Worm (Caenorhabditis elegans) whole organism, L4/young adult: ENCODE measurements around the gene kin-20.

Source experiments
- W03F9.2 ChIP-seq: fragments of 150-350 bp; optimal IDR thresholded peaks from 2 replicates; lab custom pipeline; 2014; ENCODE audit warnings: missing biosample characterization, missing genetic modification characterization
- dao-5 ChIP-seq: sonication (generic microtip); optimal IDR thresholded peaks from 2 replicates; lab custom pipeline; 2016; ENCODE audit warnings: missing genotype, missing genetic modification characterization, moderate library complexity, missing compliant biosample characterization
- him-1 ChIP-seq: sonication (generic microtip); optimal IDR thresholded peaks from 2 replicates; lab custom pipeline; 2016; ENCODE audit warnings: missing genotype, missing genetic modification reagents, missing genetic modification characterization, missing compliant biosample characterization

The kin-20 gene

DNA sequence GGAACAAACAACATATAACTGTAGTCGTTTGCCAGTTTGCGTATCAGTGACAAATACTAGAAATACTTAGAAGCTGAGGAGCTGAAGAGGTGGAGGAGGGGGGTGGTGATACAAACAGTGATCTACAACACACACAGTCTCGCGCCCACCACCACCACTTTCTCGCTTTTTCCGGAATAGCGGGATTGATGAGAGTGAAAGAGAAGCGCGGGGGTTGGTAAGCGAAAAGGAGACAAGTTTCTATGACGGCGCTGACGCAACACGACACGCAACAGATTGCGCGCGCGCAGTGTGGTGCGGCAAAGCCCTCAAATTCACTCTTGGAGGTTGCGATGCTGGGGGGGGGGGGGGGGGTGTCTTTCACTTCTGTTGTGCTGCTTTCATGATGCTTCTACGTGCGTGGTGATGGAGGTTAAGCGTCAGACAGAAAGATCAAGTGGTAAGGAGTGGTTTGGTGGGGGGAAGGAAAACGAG, at the start of gene kin-20:
Gene kin-20 (minus strand): TSS at position 51 of the 474 bp plus-strand sequence.
- TF ChIP-seq W03F9.2 (tag; lab: Kevin White, UChicago) (no peak), dao-5 (tag; lab: Kevin White, UChicago) (no peak), him-1 (tag; lab: Kevin White, UChicago) (no peak)

DNA sequence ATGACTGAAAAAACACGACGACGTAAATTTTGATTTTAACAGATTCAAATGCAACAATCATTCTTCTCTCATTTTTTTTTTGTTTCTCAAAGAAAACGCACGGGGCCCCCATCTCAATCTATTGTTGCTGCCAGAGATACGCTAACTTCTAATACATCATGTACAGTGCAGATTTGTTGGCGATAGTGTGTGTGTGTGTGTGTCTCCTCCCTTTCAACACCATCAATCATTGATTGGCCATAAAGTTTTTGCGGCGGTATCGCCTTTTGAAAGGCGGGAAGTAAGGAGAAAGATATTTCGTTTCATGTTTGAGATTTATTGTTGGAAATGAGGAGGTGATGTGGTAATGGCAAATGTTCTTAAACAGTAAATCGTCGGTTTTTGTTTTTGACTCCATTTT, 49.7 kb upstream of the kin-20 start:
- TF ChIP-seq dao-5 (tag; lab: Kevin White, UChicago) (no peak), him-1 (tag; lab: Kevin White, UChicago) (no peak), W03F9.2 (tag; lab: Kevin White, UChicago) (no peak)

- TF ChIP-seq W03F9.2 (tag; lab: Kevin White, UChicago), result no peak
- no peak for TF ChIP-seq dao-5 (tag; lab: Kevin White, UChicago)
- no peak for TF ChIP-seq him-1 (tag; lab: Kevin White, UChicago)
These were observed 48.1 kb upstream of the kin-20 start, which contains the start of gene Y15E3A.3 for ce11 chrX:15325709-15326108. TSS of gene Y15E3A.3 (minus strand) at chrX:15325809.

DNA sequence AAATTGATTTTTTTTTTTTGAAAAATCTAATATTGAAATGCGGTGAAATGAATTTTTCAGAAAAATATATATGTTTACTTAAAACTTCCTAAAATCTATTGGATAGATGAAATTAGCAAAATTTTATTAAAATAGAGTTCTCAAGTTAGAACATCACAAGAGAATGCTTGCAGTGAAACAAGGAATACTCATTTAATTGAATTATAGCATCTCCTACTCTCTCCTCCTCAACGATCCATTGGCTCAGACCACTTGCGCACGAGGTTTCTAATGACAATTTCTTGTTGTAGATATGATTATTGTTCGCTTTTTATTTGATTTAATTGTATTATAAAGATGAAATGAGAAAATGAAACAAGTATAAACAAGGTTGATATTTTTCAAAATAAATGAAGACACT, 44.2 kb upstream of the kin-20 start:
- no peak for TF ChIP-seq dao-5 (tag; lab: Kevin White, UChicago)
- no peak for TF ChIP-seq W03F9.2 (tag; lab: Kevin White, UChicago)
- TF ChIP-seq him-1 (tag; lab: Kevin White, UChicago), result no peak

DNA sequence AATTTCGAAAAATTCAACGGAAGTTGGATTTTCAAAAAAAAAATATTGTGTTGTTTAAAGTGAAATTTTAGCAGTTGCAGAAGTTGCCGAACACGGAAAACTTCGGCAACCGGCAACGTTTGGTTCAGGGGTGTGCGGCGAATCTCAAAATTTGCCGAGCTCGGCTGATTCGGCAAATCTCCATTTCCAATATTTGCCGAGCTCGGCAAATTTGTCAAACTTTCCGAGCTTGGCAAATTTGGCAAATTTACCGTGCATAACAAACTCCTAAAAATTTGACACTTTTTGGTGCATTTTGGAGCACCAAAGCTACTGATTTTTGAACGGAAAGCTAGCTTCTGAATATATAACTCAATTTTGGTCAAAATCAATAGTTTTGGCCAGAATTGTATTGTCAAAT, 43.7 kb upstream of the kin-20 start:
- no peak for TF ChIP-seq W03F9.2 (tag; lab: Kevin White, UChicago)
- TF ChIP-seq him-1 (tag; lab: Kevin White, UChicago), result no peak
- no peak for TF ChIP-seq dao-5 (tag; lab: Kevin White, UChicago)

ce11 chrX:15317146-15317545, 39.6 kb upstream of the kin-20 start, which contains the start of gene glb-28:
TSS of gene glb-28 (minus strand) at chrX:15317246.
- TF ChIP-seq W03F9.2 (tag; lab: Kevin White, UChicago), result no peak
- TF ChIP-seq him-1 (tag; lab: Kevin White, UChicago), result no peak
- TF ChIP-seq dao-5 (tag; lab: Kevin White, UChicago), result no peak

DNA sequence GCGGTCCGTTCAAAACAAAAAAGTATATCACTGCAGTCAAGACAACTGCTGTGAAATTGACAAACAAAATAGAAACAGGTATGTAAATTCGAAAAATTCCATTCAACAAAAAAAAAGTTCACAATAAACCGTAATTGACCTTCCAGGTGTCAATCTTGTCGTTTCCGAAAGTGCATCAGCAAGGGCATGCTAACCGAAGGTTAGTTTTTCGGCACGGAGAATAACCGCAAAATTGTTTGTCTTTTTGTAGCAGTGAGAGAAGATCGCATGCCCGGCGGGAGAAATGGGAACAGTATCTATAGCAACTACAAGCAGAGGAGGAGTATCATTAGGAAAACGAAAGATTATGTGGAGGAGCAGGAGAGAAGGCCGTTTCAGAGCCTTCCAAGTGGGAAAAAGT, 35.1 kb upstream of the kin-20 start:
- no peak for TF ChIP-seq dao-5 (tag; lab: Kevin White, UChicago)
- TF ChIP-seq him-1 (tag; lab: Kevin White, UChicago), result no peak
- no peak for TF ChIP-seq W03F9.2 (tag; lab: Kevin White, UChicago)

DNA sequence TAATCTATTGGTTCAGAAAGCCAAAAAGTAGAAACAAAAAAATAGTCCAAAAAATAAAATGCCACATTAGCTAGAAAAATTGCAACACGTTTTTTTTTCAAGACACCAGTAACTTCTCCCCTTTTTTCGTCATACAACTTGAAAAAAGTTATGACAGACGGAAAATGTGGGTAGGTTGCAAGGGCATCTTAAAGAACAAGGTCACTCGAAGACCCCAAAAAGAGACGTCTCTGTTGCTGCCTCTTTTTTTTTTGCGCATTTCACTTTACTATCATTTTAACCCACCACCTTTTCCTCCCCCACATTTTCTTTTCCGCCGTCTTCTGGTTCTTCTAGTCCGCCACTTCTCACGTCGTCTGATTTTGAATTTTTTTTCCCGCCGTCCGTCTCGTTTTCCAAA, 34.5 kb upstream of the kin-20 start:
- no peak for TF ChIP-seq him-1 (tag; lab: Kevin White, UChicago)
- no peak for TF ChIP-seq dao-5 (tag; lab: Kevin White, UChicago)
- TF ChIP-seq W03F9.2 (tag; lab: Kevin White, UChicago), result no peak

ce11 chrX:15310986-15311385, 33.4 kb upstream of the kin-20 start:
- TF ChIP-seq W03F9.2 (tag; lab: Kevin White, UChicago), result no peak
- no peak for TF ChIP-seq him-1 (tag; lab: Kevin White, UChicago)
- no peak for TF ChIP-seq dao-5 (tag; lab: Kevin White, UChicago)

- no peak for TF ChIP-seq W03F9.2 (tag; lab: Kevin White, UChicago)
- no peak for TF ChIP-seq him-1 (tag; lab: Kevin White, UChicago)
- no peak for TF ChIP-seq dao-5 (tag; lab: Kevin White, UChicago)
These were observed 32.8 kb upstream of the kin-20 start for ce11 chrX:15310330-15310776.

ce11 chrX:15309138-15309537, 31.6 kb upstream of the kin-20 start, which contains the start of gene nhr-91:
TSS of gene nhr-91 (plus strand) at chrX:15309369.
- TF ChIP-seq dao-5 (tag; lab: Kevin White, UChicago), result no peak
- TF ChIP-seq him-1 (tag; lab: Kevin White, UChicago), result no peak
- TF ChIP-seq W03F9.2 (tag; lab: Kevin White, UChicago), result no peak

- TF ChIP-seq him-1 (tag; lab: Kevin White, UChicago) (no peak), W03F9.2 (tag; lab: Kevin White, UChicago) (no peak), dao-5 (tag; lab: Kevin White, UChicago) (no peak)
These were observed 31.1 kb upstream of the kin-20 start for ce11 chrX:15308685-15309084.

DNA sequence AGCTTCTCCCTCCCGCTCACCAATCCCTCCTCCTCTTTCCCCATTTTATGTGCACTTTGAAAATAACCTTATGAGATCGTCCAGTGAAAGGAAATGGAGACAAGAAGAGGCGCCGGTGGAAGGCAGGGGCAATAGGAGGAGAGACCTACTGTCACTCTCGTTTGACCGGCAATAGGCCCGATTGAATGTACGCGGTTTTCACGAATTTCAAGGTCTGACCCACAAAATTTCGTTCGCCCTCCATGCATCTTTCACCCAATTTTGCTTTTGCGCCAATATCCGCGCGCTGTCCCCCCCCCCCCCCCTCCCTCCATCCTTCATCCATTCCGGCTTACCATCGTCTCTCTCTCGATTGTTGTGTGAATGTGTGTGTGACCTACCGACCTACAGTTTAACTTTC, 30.1 kb upstream of the kin-20 start:
- TF ChIP-seq dao-5 (tag; lab: Kevin White, UChicago) (no peak), W03F9.2 (tag; lab: Kevin White, UChicago) (no peak), him-1 (tag; lab: Kevin White, UChicago) (no peak)

- TF ChIP-seq him-1 (tag; lab: Kevin White, UChicago) (no peak), dao-5 (tag; lab: Kevin White, UChicago) (no peak), W03F9.2 (tag; lab: Kevin White, UChicago) (no peak)
These were observed 25.3 kb upstream of the kin-20 start, which contains the start of gene ser-2 for ce11 chrX:15302863-15303262. TSS of gene ser-2 (minus strand) at chrX:15302963.
